Fruit fly (Drosophila melanogaster) whole organism, adult: Measurements from ENCODE around the gene mei-217.

Source experiments
- CG11617 ChIP-seq: fragments of 200-800 bp; sonication (Bioruptor generic); optimal IDR thresholded peaks from 2 replicates; lab custom pipeline; 2017; ENCODE audit warnings: mild to moderate bottlenecking, missing biosample characterization, missing genetic modification reagents, missing genetic modification characterization
- CG12768 ChIP-seq: fragments of 200-800 bp; sonication (Bioruptor generic); optimal IDR thresholded peaks from 2 replicates; lab custom pipeline; 2017; ENCODE audit warnings: missing biosample characterization, missing genetic modification characterization, mild to moderate bottlenecking, moderate library complexity, missing genetic modification reagents
- CG14711 ChIP-seq: fragments of 200-800 bp; sonication (Bioruptor generic); optimal IDR thresholded peaks from 2 replicates; lab custom pipeline; 2018; ENCODE audit warnings: missing biosample characterization, mild to moderate bottlenecking, missing genetic modification characterization, moderate library complexity
- CG1620 ChIP-seq: fragments of 200-800 bp; sonication (Bioruptor generic); optimal IDR thresholded peaks from 2 replicates; lab custom pipeline; 2016; ENCODE audit warnings: missing biosample characterization, missing genetic modification characterization
- CG33017 ChIP-seq: fragments of 200-800 bp; sonication (Bioruptor generic); optimal IDR thresholded peaks from 2 replicates; lab custom pipeline; 2018; ENCODE audit warnings: missing biosample characterization, mild to moderate bottlenecking, missing genetic modification characterization, moderate library complexity
- CG5204 ChIP-seq: fragments of 200-800 bp; sonication (Bioruptor generic); optimal IDR thresholded peaks from 2 replicates; lab custom pipeline; 2016; ENCODE audit warnings: missing biosample characterization, missing genetic modification characterization
- CG7045 ChIP-seq: fragments of 200-800 bp; sonication (Bioruptor generic); optimal IDR thresholded peaks from 2 replicates; lab custom pipeline; 2017; ENCODE audit warnings: missing biosample characterization, mild to moderate bottlenecking, missing genetic modification characterization
- CG7101 ChIP-seq: fragments of 200-800 bp; sonication (Bioruptor generic); optimal IDR thresholded peaks from 2 replicates; lab custom pipeline; 2018; ENCODE audit warnings: missing biosample characterization, mild to moderate bottlenecking, missing genetic modification characterization, moderate library complexity
- Clk ChIP-seq: fragments of 200-800 bp; sonication (Bioruptor generic); optimal IDR thresholded peaks from 2 replicates; lab custom pipeline; 2017; ENCODE audit warnings: missing biosample characterization, missing genetic modification characterization
- Crg-1 ChIP-seq: fragments of 200-800 bp; sonication (Bioruptor generic); optimal IDR thresholded peaks from 2 replicates; lab custom pipeline; 2016; ENCODE audit warnings: missing biosample characterization, missing genetic modification characterization
- Hr96 ChIP-seq: fragments of 200-800 bp; sonication (Bioruptor generic); optimal IDR thresholded peaks from 2 replicates; lab custom pipeline; 2016; ENCODE audit warnings: missing biosample characterization, missing genetic modification characterization
- Mnt ChIP-seq: fragments of 200-800 bp; sonication (Bioruptor generic); optimal IDR thresholded peaks from 2 replicates; lab custom pipeline; 2016; ENCODE audit warnings: missing biosample characterization, mild to moderate bottlenecking, missing genetic modification characterization
- bab1 ChIP-seq: fragments of 200-800 bp; sonication (Bioruptor generic); optimal IDR thresholded peaks from 3 replicates; lab custom pipeline; 2019; ENCODE audit warnings: missing biosample characterization, mild to moderate bottlenecking, missing genetic modification characterization, moderate library complexity
- cic ChIP-seq: fragments of 200-800 bp; sonication (Bioruptor generic); optimal IDR thresholded peaks from 2 replicates; lab custom pipeline; 2017; ENCODE audit warnings: missing biosample characterization, mild to moderate bottlenecking, missing genetic modification characterization, moderate library complexity
- cnc ChIP-seq, 2 experiments: fragments of >200 bp; optimal IDR thresholded peaks; 2 replicates each; lab custom pipeline; 2017
- kay ChIP-seq: fragments of 200-800 bp; sonication (Bioruptor generic); peaks from one replicate; lab custom pipeline; 2016; ENCODE audit warnings: missing biosample characterization, missing genetic modification characterization, borderline replicate concordance
- ovo ChIP-seq: fragments of 200-800 bp; sonication (Bioruptor generic); optimal IDR thresholded peaks from 2 replicates; lab custom pipeline; 2016; ENCODE audit warnings: missing biosample characterization, missing genetic modification characterization
- pad ChIP-seq: fragments of 200-800 bp; sonication (Bioruptor generic); optimal IDR thresholded peaks from 3 replicates; lab custom pipeline; 2017; ENCODE audit warnings: missing biosample characterization, missing genetic modification characterization, mild to moderate bottlenecking, moderate library complexity, missing genetic modification reagents
- tj ChIP-seq: fragments of 200-800 bp; sonication (Bioruptor generic); optimal IDR thresholded peaks from 3 replicates; lab custom pipeline; 2017; ENCODE audit warnings: missing biosample characterization, mild to moderate bottlenecking, missing genetic modification characterization, moderate library complexity
- toe ChIP-seq: fragments of 200-800 bp; sonication (Bioruptor generic); optimal IDR thresholded peaks from 2 replicates; lab custom pipeline; 2016; ENCODE audit warnings: missing biosample characterization, missing genetic modification characterization

mei-217 gene

dm6 chrX:17146529-17146928, 3.7 kb upstream of the mei-217 start:
- TF ChIP-seq pad (GFP tag; lab: Kevin White, UChicago) (no peak), CG7101 (tag; lab: Kevin White, UChicago) (no peak), cic (no peak), CG5204 (GFP tag; lab: Kevin White, UChicago) (no peak), CG11617 (GFP tag; lab: Kevin White, UChicago) (no peak), bab1 (GFP tag; lab: Kevin White, UChicago) (no peak), ovo (GFP tag; lab: Kevin White, UChicago) (no peak), Hr96 (GFP tag; lab: Kevin White, UChicago) (no peak), Clk (no peak), CG7045 (GFP tag; lab: Kevin White, UChicago) (no peak), CG14711 (tag; lab: Kevin White, UChicago) (no peak), kay (GFP tag; lab: Kevin White, UChicago) (no peak), CG1620 (no peak)

- no peak for TF ChIP-seq kay (GFP tag; lab: Kevin White, UChicago)
- TF ChIP-seq pad (GFP tag; lab: Kevin White, UChicago) = no peak
- TF ChIP-seq ovo (GFP tag; lab: Kevin White, UChicago) = no peak
- TF ChIP-seq CG1620 = no peak
- no peak for TF ChIP-seq tj (GFP tag; lab: Kevin White, UChicago)
- TF ChIP-seq CG7045 (GFP tag; lab: Kevin White, UChicago) = no peak
- TF ChIP-seq CG11617 (GFP tag; lab: Kevin White, UChicago) = no peak
Measured at dm6 chrX:17132685-17133084, 10.1 kb downstream of the mei-217 start.

- TF ChIP-seq ovo (GFP tag; lab: Kevin White, UChicago) = peak; percentile 25
- TF ChIP-seq cnc (optimal IDR thresholded peaks at IDR 0.05; lab: Kevin White, UChicago) = no peak
- TF ChIP-seq Crg-1 (GFP tag; lab: Kevin White, UChicago) = peak; percentile 12
- TF ChIP-seq pad (GFP tag; lab: Kevin White, UChicago) = peak; percentile 43
- TF ChIP-seq CG7101 (tag; lab: Kevin White, UChicago) = peak; percentile 84
- peak; percentile 77 for TF ChIP-seq bab1 (GFP tag; lab: Kevin White, UChicago)
- TF ChIP-seq CG11617 (GFP tag; lab: Kevin White, UChicago) = peak; percentile 83
- TF ChIP-seq CG33017 = peak; percentile 79
- TF ChIP-seq Mnt (GFP tag; lab: Kevin White, UChicago) = peak; percentile 1
- peak; percentile 52 for TF ChIP-seq tj (GFP tag; lab: Kevin White, UChicago)
- no peak for TF ChIP-seq toe (GFP tag; lab: Kevin White, UChicago)
- peak; percentile 14 for TF ChIP-seq cic
- peak; percentile 74 for TF ChIP-seq CG14711 (tag; lab: Kevin White, UChicago)
- TF ChIP-seq Hr96 (GFP tag; lab: Kevin White, UChicago) = no peak
Measured at dm6 chrX:17129733-17130466, 12.9 kb downstream of the mei-217 start.

dm6 chrX:17125017-17125821, 17.6 kb downstream of the mei-217 start:
- TF ChIP-seq CG11617 (GFP tag; lab: Kevin White, UChicago) = no peak
- no peak for TF ChIP-seq CG33017
- peak; percentile 58 for TF ChIP-seq CG14711 (tag; lab: Kevin White, UChicago)
- TF ChIP-seq Clk = no peak
- no peak for TF ChIP-seq kay (GFP tag; lab: Kevin White, UChicago)
- TF ChIP-seq pad (GFP tag; lab: Kevin White, UChicago) = peak; percentile 81
- no peak for TF ChIP-seq CG1620
- peak; percentile 39 for TF ChIP-seq bab1 (GFP tag; lab: Kevin White, UChicago)
- no peak for TF ChIP-seq CG7045 (GFP tag; lab: Kevin White, UChicago)
- peak; percentile 76 for TF ChIP-seq ovo (GFP tag; lab: Kevin White, UChicago)
- TF ChIP-seq Mnt (GFP tag; lab: Kevin White, UChicago) = no peak
- TF ChIP-seq CG12768 (GFP tag; lab: Kevin White, UChicago) = no peak
- TF ChIP-seq Crg-1 (GFP tag; lab: Kevin White, UChicago) = no peak

- no peak for TF ChIP-seq CG5204 (GFP tag; lab: Kevin White, UChicago)
- TF ChIP-seq Mnt (GFP tag; lab: Kevin White, UChicago) = no peak
- no peak for TF ChIP-seq Hr96 (GFP tag; lab: Kevin White, UChicago)
- TF ChIP-seq CG1620 = no peak
- TF ChIP-seq CG33017 = no peak
- TF ChIP-seq cic = no peak
- TF ChIP-seq Clk = no peak
Measured at dm6 chrX:17123545-17124203, 19.1 kb downstream of the mei-217 start.
